4 fruit fly cellular contexts compared by ENCODE assay signal in the genomic region with DNA sequence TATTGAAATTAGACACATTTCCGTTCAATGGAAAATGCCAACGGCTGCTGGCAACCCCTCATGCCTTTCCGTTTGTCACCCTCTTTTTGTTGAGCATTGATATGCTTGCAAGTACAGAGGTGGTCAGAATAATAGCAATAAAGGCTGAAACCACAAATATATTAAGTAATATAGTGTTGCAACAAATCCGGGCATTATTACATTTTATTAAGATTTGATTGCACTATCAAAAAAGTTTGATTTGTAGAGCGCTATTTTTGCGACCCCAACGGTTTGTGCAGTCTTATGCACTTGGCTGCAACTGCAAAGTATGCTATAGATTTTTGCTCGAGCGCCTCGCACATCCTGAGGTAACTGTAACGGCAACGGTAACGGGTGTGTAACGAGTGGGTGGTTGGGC.
TF ChIP-seq lines count a peak whose summit lies in the region.

No protein-coding gene starts in this region.

- TF ChIP-seq CTCF in whole organism, embryonic (GFP tag; optimal IDR thresholded peaks at IDR 0.05; lab: Kevin White, UChicago) = no peak

TF ChIP-seq in whole organism, embryonic, 481 proteins besides CTCF, POLR2A, EP300 and RAD21 (continues in another document):
- TF ChIP-seq Oli (tag; optimal IDR thresholded peaks at IDR 0.05; lab: Kevin White, UChicago) = peak; percentile 36
- TF ChIP-seq dmrt99B (tag; optimal IDR thresholded peaks at IDR 0.05; lab: Kevin White, UChicago) = peak; percentile 39
- TF ChIP-seq tap (tag; optimal IDR thresholded peaks at IDR 0.05; lab: Kevin White, UChicago) = peak; percentile 5
- TF ChIP-seq CG14441 (GFP tag; IDR thresholded peaks at IDR 0.05; lab: Robert Waterston, UW) = no peak
- peak; percentile 54 for TF ChIP-seq CG2202 (tag; optimal IDR thresholded peaks at IDR 0.05; lab: Kevin White, UChicago)
- peak in 1 of 3 experiments; percentile 67 for TF ChIP-seq lola (GFP tag; optimal IDR thresholded peaks at IDR 0.05; lab: Kevin White, UChicago)
- TF ChIP-seq pb (GFP tag; optimal IDR thresholded peaks at IDR 0.05; lab: Kevin White, UChicago) = no peak
- TF ChIP-seq CG7556 (GFP tag; optimal IDR thresholded peaks at IDR 0.05; lab: Kevin White, UChicago) = peak; percentile 23
- peak; percentile 11 for TF ChIP-seq slp2 (GFP tag; optimal IDR thresholded peaks at IDR 0.05; lab: Kevin White, UChicago)
- TF ChIP-seq CG9727 (GFP tag; optimal IDR thresholded peaks at IDR 0.05; lab: Kevin White, UChicago) = peak; percentile 54
- peak; percentile 1 for TF ChIP-seq ems (GFP tag; optimal IDR thresholded peaks at IDR 0.05; lab: Kevin White, UChicago)
- peak; percentile 0 for TF ChIP-seq btn (GFP tag; optimal IDR thresholded peaks at IDR 0.05; lab: Kevin White, UChicago)
- TF ChIP-seq CG30403 (GFP tag; optimal IDR thresholded peaks at IDR 0.05; lab: Kevin White, UChicago) = no peak
- peak; percentile 58 for TF ChIP-seq CG10267 (tag; optimal IDR thresholded peaks at IDR 0.05; lab: Kevin White, UChicago)
- 0 out of 2 replicates have a peak, but pooled peaks have one; percentile 7 for TF ChIP-seq Xrp1 (GFP tag; IDR thresholded peaks at IDR 0.05; lab: Robert Waterston, UW)
- TF ChIP-seq B-H2 (GFP tag; optimal IDR thresholded peaks at IDR 0.05; lab: Kevin White, UChicago) = no peak
- no peak for TF ChIP-seq stc (GFP tag; IDR thresholded peaks at IDR 0.05; lab: Robert Waterston, UW)
- peak; percentile 67 for TF ChIP-seq CG1603 (tag; optimal IDR thresholded peaks at IDR 0.05; lab: Kevin White, UChicago)
- TF ChIP-seq NC2β (GFP tag; optimal IDR thresholded peaks at IDR 0.05; lab: Kevin White, UChicago) = peak; percentile 3
- peak; percentile 35; the same call in 1 of the 2 replicates for TF ChIP-seq CG10959 (GFP tag; IDR thresholded peaks at IDR 0.05; lab: Robert Waterston, UW)
- no peak for TF ChIP-seq nom (GFP tag; optimal IDR thresholded peaks at IDR 0.05; lab: Kevin White, UChicago)

TF ChIP-seq in whole organism, prepupa, 60 proteins besides CTCF, POLR2A, EP300 and RAD21 (continues in another document):
- no peak for TF ChIP-seq dac (GFP tag; optimal IDR thresholded peaks at IDR 0.05; lab: Kevin White, UChicago)
- TF ChIP-seq eg (GFP tag; IDR thresholded peaks at IDR 0.05; lab: Robert Waterston, UW) = peak; percentile 66; the same call in 2 of the 3 replicates
- peak; percentile 69 for TF ChIP-seq Ets96B (tag; optimal IDR thresholded peaks at IDR 0.05; lab: Kevin White, UChicago)
- TF ChIP-seq acj6 (GFP tag; optimal IDR thresholded peaks at IDR 0.05; lab: Kevin White, UChicago) = peak; percentile 54
- TF ChIP-seq CG9139 (GFP tag; optimal IDR thresholded peaks at IDR 0.05; lab: Kevin White, UChicago) = no peak
- peak; percentile 38 for TF ChIP-seq CG8632 (GFP tag; optimal IDR thresholded peaks at IDR 0.05; lab: Kevin White, UChicago)
- peak; percentile 42 for TF ChIP-seq fd59A (GFP tag; optimal IDR thresholded peaks at IDR 0.05; lab: Kevin White, UChicago)
- TF ChIP-seq Hr39 (GFP tag; optimal IDR thresholded peaks at IDR 0.05; lab: Kevin White, UChicago) = peak; percentile 60
- peak; percentile 71 for TF ChIP-seq esn (GFP tag; optimal IDR thresholded peaks at IDR 0.05; lab: Kevin White, UChicago)
- TF ChIP-seq Lpt (GFP tag; optimal IDR thresholded peaks at IDR 0.05; lab: Kevin White, UChicago) = no peak
- TF ChIP-seq CG6808 (GFP tag; optimal IDR thresholded peaks at IDR 0.05; lab: Kevin White, UChicago) = peak; percentile 52
- peak; percentile 61 for TF ChIP-seq CG6792 (GFP tag; optimal IDR thresholded peaks at IDR 0.05; lab: Kevin White, UChicago)
- TF ChIP-seq CG6276 (GFP tag; optimal IDR thresholded peaks at IDR 0.05; lab: Kevin White, UChicago) = peak; percentile 16
- TF ChIP-seq pdm3 (GFP tag; optimal IDR thresholded peaks at IDR 0.05; lab: Kevin White, UChicago) = peak; percentile 67
- TF ChIP-seq net (GFP tag; optimal IDR thresholded peaks at IDR 0.05; lab: Kevin White, UChicago) = peak; percentile 48
- TF ChIP-seq ss (GFP tag; optimal IDR thresholded peaks at IDR 0.05; lab: Kevin White, UChicago) = peak in 1 of 2 experiments; percentile 56
- peak; percentile 72 for TF ChIP-seq Smox (GFP tag; optimal IDR thresholded peaks at IDR 0.05; lab: Kevin White, UChicago)
- TF ChIP-seq topi (GFP tag; optimal IDR thresholded peaks at IDR 0.05; lab: Kevin White, UChicago) = peak; percentile 44
- TF ChIP-seq Hr38 (GFP tag; optimal IDR thresholded peaks at IDR 0.05; lab: Kevin White, UChicago) = no peak
- peak; percentile 66 for TF ChIP-seq CG34406 (GFP tag; optimal IDR thresholded peaks at IDR 0.05; lab: Kevin White, UChicago)
- TF ChIP-seq Sox14 (GFP tag; optimal IDR thresholded peaks at IDR 0.05; lab: Kevin White, UChicago) = peak; percentile 53
- TF ChIP-seq Eip93F (GFP tag; optimal IDR thresholded peaks at IDR 0.05; lab: Kevin White, UChicago) = no peak

TF ChIP-seq in whole organism, pupa, 21 proteins besides CTCF, POLR2A, EP300 and RAD21:
- TF ChIP-seq CG10348 (GFP tag; IDR thresholded peaks at IDR 0.05; lab: Robert Waterston, UW) (no peak), CG13204 (GFP tag; optimal IDR thresholded peaks at IDR 0.05; lab: Kevin White, UChicago) (no peak), CG8301 (tag; optimal IDR thresholded peaks at IDR 0.05; lab: Kevin White, UChicago) (peak; percentile 43), EcR (GFP tag; optimal IDR thresholded peaks at IDR 0.05; lab: Kevin White, UChicago) (no peak), Pif1A (GFP tag; optimal IDR thresholded peaks at IDR 0.05; lab: Kevin White, UChicago) (peak; percentile 4), gl (tag; optimal IDR thresholded peaks at IDR 0.05; lab: Kevin White, UChicago) (peak; percentile 13), D1 (tag; optimal IDR thresholded peaks at IDR 0.05; lab: Kevin White, UChicago) (no peak), rn (GFP tag; IDR thresholded peaks at IDR 0.05; lab: Robert Waterston, UW) (no peak), CG34367 (tag; optimal IDR thresholded peaks at IDR 0.05; lab: Kevin White, UChicago) (peak; percentile 43), CG32121 (GFP tag; IDR thresholded peaks at IDR 0.05; lab: Robert Waterston, UW) (no peak), Pif1B (GFP tag; optimal IDR thresholded peaks at IDR 0.05; lab: Kevin White, UChicago) (peak; percentile 7), CG17806 (tag; optimal IDR thresholded peaks at IDR 0.05; lab: Kevin White, UChicago) (peak; percentile 67), CG14655 (GFP tag; optimal IDR thresholded peaks at IDR 0.05; lab: Kevin White, UChicago) (peak; percentile 52), CG9948 (tag; optimal IDR thresholded peaks at IDR 0.05; lab: Kevin White, UChicago) (peak; percentile 56), fd96Ca (GFP tag; IDR thresholded peaks at IDR 0.05; lab: Robert Waterston, UW) (peak; percentile 39; the same call in 1 of the 3 replicates), CG15710 (tag; optimal IDR thresholded peaks at IDR 0.05; lab: Kevin White, UChicago) (peak; percentile 60), CG8159 (tag; optimal IDR thresholded peaks at IDR 0.05; lab: Kevin White, UChicago) (peak; percentile 78), CG4496 (GFP tag; IDR thresholded peaks at IDR 0.05; lab: Robert Waterston, UW) (peak; percentile 70; the same call in 2 of the 3 replicates)

TF ChIP-seq in whole organism, wandering third instar larva, 38 proteins besides CTCF, POLR2A, EP300 and RAD21:
- TF ChIP-seq CG9705 (GFP tag; optimal IDR thresholded peaks at IDR 0.05; lab: Kevin White, UChicago) (peak; percentile 11), foxo (GFP tag; optimal IDR thresholded peaks at IDR 0.05; lab: Kevin White, UChicago) (peak in 1 of 2 experiments; percentile 69), Dfd (GFP tag; optimal IDR thresholded peaks at IDR 0.05; lab: Kevin White, UChicago) (no peak), dl (GFP tag; optimal IDR thresholded peaks at IDR 0.05; lab: Kevin White, UChicago; ENCODE audit: insufficient read depth in 1 of 2, partially characterized antibody in 2 of 2) (no peak), br (GFP tag; optimal IDR thresholded peaks at IDR 0.05; lab: Kevin White, UChicago) (peak; percentile 52), Vsx2 (GFP tag; optimal IDR thresholded peaks at IDR 0.05; lab: Kevin White, UChicago; ENCODE audit: partially characterized antibody) (no peak), ey (GFP tag; optimal IDR thresholded peaks at IDR 0.05; lab: Kevin White, UChicago) (peak; percentile 70), fru (GFP tag; optimal IDR thresholded peaks at IDR 0.05; lab: Kevin White, UChicago) (peak; percentile 57), OdsH (GFP tag; optimal IDR thresholded peaks at IDR 0.05; lab: Kevin White, UChicago) (peak; percentile 41), HLH106 (tag; optimal IDR thresholded peaks at IDR 0.05; lab: Kevin White, UChicago) (peak; percentile 37), dmrt93B (GFP tag; optimal IDR thresholded peaks at IDR 0.05; lab: Kevin White, UChicago) (peak; percentile 36), CG32264 (GFP tag; optimal IDR thresholded peaks at IDR 0.05; lab: Kevin White, UChicago) (no peak), Abd-B (GFP tag; optimal IDR thresholded peaks at IDR 0.05; lab: Kevin White, UChicago) (no peak), brk (GFP tag; optimal IDR thresholded peaks at IDR 0.05; lab: Kevin White, UChicago) (peak; percentile 29), tai (GFP tag; optimal IDR thresholded peaks at IDR 0.05; lab: Kevin White, UChicago) (no peak), Jra (GFP tag; optimal IDR thresholded peaks at IDR 0.05; lab: Kevin White, UChicago) (no peak), Myc (optimal IDR thresholded peaks at IDR 0.05; lab: Kevin White, UChicago) (no peak), rgr (GFP tag; optimal IDR thresholded peaks at IDR 0.05; lab: Kevin White, UChicago) (peak; percentile 57), Hr83 (GFP tag; optimal IDR thresholded peaks at IDR 0.05; lab: Kevin White, UChicago; ENCODE audit: poor library complexity, severe bottlenecking) (no peak), sv (GFP tag; optimal IDR thresholded peaks at IDR 0.05; lab: Kevin White, UChicago) (no peak), psq (GFP tag; optimal IDR thresholded peaks at IDR 0.05; lab: Kevin White, UChicago) (peak; percentile 30), dsf (GFP tag; optimal IDR thresholded peaks at IDR 0.05; lab: Kevin White, UChicago; ENCODE audit: borderline replicate concordance) (no peak), Mio (GFP tag; optimal IDR thresholded peaks at IDR 0.05; lab: Kevin White, UChicago) (no peak), Hr78 (GFP tag; optimal IDR thresholded peaks at IDR 0.05; lab: Kevin White, UChicago) (no peak), woc (GFP tag; optimal IDR thresholded peaks at IDR 0.05; lab: Kevin White, UChicago) (no peak), GATAd (GFP tag; optimal IDR thresholded peaks at IDR 0.05; lab: Kevin White, UChicago) (no peak), Hnf4 (GFP tag; optimal IDR thresholded peaks at IDR 0.05; lab: Kevin White, UChicago) (peak; percentile 47), h (GFP tag; optimal IDR thresholded peaks at IDR 0.05; lab: Kevin White, UChicago) (peak; percentile 72), Sp1 (GFP tag; optimal IDR thresholded peaks at IDR 0.05; lab: Kevin White, UChicago) (peak; percentile 40)
TF ChIP-seq in whole organism, wandering third instar larva: peak in this region for 14.

Comparison
In these comparisons a context has a peak if more than half of its experiments do, and no peak if none do; other contexts are left out.
1. Of the 7 proteins assayed by ChIP-seq in both whole organism, embryonic and whole organism, prepupa: peak only in whole organism, embryonic: Blimp-1; only in whole organism, prepupa: Hr39 and Sox102F; in both: none; in neither: 4.